Fruit fly (Drosophila melanogaster) whole organism, adult: ENCODE measurements around the gene MED30.

Experiments
- CG1620 ChIP-seq: fragments of 200-800 bp; sonication (Bioruptor generic); optimal IDR thresholded peaks from 2 replicates; lab custom pipeline; 2016; ENCODE audit warnings: missing biosample characterization, missing genetic modification characterization
- CG5204 ChIP-seq: fragments of 200-800 bp; sonication (Bioruptor generic); optimal IDR thresholded peaks from 2 replicates; lab custom pipeline; 2016; ENCODE audit warnings: missing biosample characterization, missing genetic modification characterization
- CG7045 ChIP-seq: fragments of 200-800 bp; sonication (Bioruptor generic); optimal IDR thresholded peaks from 2 replicates; lab custom pipeline; 2017; ENCODE audit warnings: missing biosample characterization, mild to moderate bottlenecking, missing genetic modification characterization
- Hr96 ChIP-seq: fragments of 200-800 bp; sonication (Bioruptor generic); optimal IDR thresholded peaks from 2 replicates; lab custom pipeline; 2016; ENCODE audit warnings: missing biosample characterization, missing genetic modification characterization
- tj ChIP-seq: fragments of 200-800 bp; sonication (Bioruptor generic); optimal IDR thresholded peaks from 3 replicates; lab custom pipeline; 2017; ENCODE audit warnings: missing biosample characterization, mild to moderate bottlenecking, missing genetic modification characterization, moderate library complexity

- TF ChIP-seq CG7045 (GFP tag; lab: Kevin White, UChicago): no peak
- no peak for TF ChIP-seq tj (GFP tag; lab: Kevin White, UChicago)
- no peak for TF ChIP-seq Hr96
- TF ChIP-seq CG5204: no peak
- TF ChIP-seq CG1620 (GFP tag; lab: Kevin White, UChicago): no peak
Measured at dm6 chr3L:663880-664279, 10.0 kb upstream of the MED30 start.
